Worm (Caenorhabditis elegans): ENCODE results near the gene trpl-5.
"Not testable (repeated sequence)": the region's sequence is repeated elsewhere in the genome, so short reads cannot be mapped to it uniquely, and the experiment has no call there.

trpl-5 gene

DNA sequence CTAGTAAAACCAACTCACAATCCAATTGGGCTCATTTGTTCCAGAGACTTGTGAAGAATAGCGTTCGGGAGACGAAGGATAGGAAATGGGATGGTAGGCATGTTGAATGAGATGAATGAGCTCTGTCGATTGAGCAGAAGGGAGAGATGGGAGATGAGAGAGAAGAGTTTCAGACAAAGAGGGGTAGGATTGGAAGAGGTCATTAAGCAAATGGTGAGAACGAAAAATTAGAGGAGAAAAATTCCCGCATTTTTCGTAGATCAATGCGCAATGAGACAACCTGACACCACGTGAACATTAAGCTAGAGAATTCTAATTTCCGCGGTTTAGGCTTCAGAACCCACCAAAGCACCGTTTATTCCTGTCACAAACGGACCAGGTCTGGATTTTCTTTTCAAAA, 26.4 kb downstream of the trpl-5 start, which contains the start of gene F07E5.13:
Gene F07E5.13, minus strand, starts transcription at position 101 of the 400 bp plus-strand sequence.
- no peak for TF ChIP-seq gmeb-1 (tag; optimal IDR thresholded peaks at IDR 0.05)
- TF ChIP-seq fos-1 (tag; optimal IDR thresholded peaks at IDR 0.05): no peak
- no peak for TF ChIP-seq crh-2 (tag; optimal IDR thresholded peaks at IDR 0.05)
- TF ChIP-seq unc-55 (GFP tag; optimal IDR thresholded peaks at IDR 0.05): no peak
- TF ChIP-seq ZK546.5 (tag; optimal IDR thresholded peaks at IDR 0.05): no peak
- no peak for TF ChIP-seq nhr-10 (tag; optimal IDR thresholded peaks at IDR 0.05)
- no peak for TF ChIP-seq nhr-12 (tag; optimal IDR thresholded peaks at IDR 0.05)
- TF ChIP-seq peb-1 (tag; optimal IDR thresholded peaks at IDR 0.05): no peak
- TF ChIP-seq snpc-4 (tag; optimal IDR thresholded peaks at IDR 0.05): no peak
- no peak for TF ChIP-seq F13H6.1 (tag; optimal IDR thresholded peaks at IDR 0.05)
- no peak for TF ChIP-seq unc-62 (GFP tag; optimal IDR thresholded peaks at IDR 0.05)
- TF ChIP-seq ama-1 (optimal IDR thresholded peaks at IDR 0.05): no peak
- TF ChIP-seq mbf-1 (tag; optimal IDR thresholded peaks at IDR 0.05): no peak
- no peak for TF ChIP-seq nhr-237 (tag; optimal IDR thresholded peaks at IDR 0.05)
- no peak for TF ChIP-seq lin-39 (tag; optimal IDR thresholded peaks at IDR 0.05)
- no peak for TF ChIP-seq ceh-82 (tag; optimal IDR thresholded peaks at IDR 0.05)
- no peak for TF ChIP-seq ztf-11 (tag; optimal IDR thresholded peaks at IDR 0.05)
- no peak for TF ChIP-seq ztf-4 (tag; optimal IDR thresholded peaks at IDR 0.05)
- TF ChIP-seq lin-11 (tag; optimal IDR thresholded peaks at IDR 0.05): no peak

DNA sequence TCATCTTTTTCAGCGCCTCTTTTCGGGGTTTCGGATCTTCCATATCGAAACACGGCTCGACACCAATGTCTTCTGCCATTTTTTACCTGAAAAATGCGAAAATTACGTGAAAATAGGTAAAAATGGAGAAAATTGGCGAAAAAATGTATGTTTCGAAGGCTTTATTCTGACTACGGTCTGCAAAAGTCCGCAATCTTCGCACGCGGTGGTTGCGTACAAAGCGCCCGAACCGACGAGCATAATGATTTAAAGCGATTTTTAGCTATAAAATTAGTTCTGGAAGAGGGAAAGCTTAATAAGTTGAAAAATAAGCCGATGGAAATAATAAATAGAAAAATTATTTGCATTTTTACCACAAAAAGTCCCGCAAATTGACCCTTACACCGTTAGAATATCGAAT, 31.5 kb downstream of the trpl-5 start, which contains the start of gene F07E5.5:
Gene F07E5.5, minus strand, starts transcription at position 86 of the 400 bp plus-strand sequence.
- peak; percentile 54 for TF ChIP-seq F13H6.1 (tag; optimal IDR thresholded peaks at IDR 0.05)
- no peak for TF ChIP-seq sem-4 (tag; optimal IDR thresholded peaks at IDR 0.05)
- TF ChIP-seq nhr-10 (tag; optimal IDR thresholded peaks at IDR 0.05): no peak
- no peak for TF ChIP-seq nhr-23 (tag; optimal IDR thresholded peaks at IDR 0.05)
- peak; percentile 91 to 97 for TF ChIP-seq lsy-2 (tag; optimal IDR thresholded peaks at IDR 0.05)
- peak; percentile 37 for TF ChIP-seq sma-3 (GFP tag; optimal IDR thresholded peaks at IDR 0.05)
- TF ChIP-seq lin-39 (tag; optimal IDR thresholded peaks at IDR 0.05): no peak
- TF ChIP-seq nhr-129 (tag; optimal IDR thresholded peaks at IDR 0.05): peak; percentile 12
- no peak for TF ChIP-seq Y55F3AM.14 (GFP tag; optimal IDR thresholded peaks at IDR 0.05)
- peak; percentile 73 for TF ChIP-seq lin-13 (GFP tag; optimal IDR thresholded peaks at IDR 0.05)
- no peak for TF ChIP-seq blmp-1 (tag; optimal IDR thresholded peaks at IDR 0.05; ENCODE audit: insufficient read depth)
- TF ChIP-seq elt-1 (tag; optimal IDR thresholded peaks at IDR 0.05): no peak
- no peak for TF ChIP-seq ceh-82 (tag; optimal IDR thresholded peaks at IDR 0.05)
- TF ChIP-seq egl-27 (tag; optimal IDR thresholded peaks at IDR 0.05): no peak
- peak; percentile 30 for TF ChIP-seq lin-11 (tag; optimal IDR thresholded peaks at IDR 0.05)
- TF ChIP-seq nhr-237 (tag; optimal IDR thresholded peaks at IDR 0.05): no peak
- TF ChIP-seq mdl-1 (tag; optimal IDR thresholded peaks at IDR 0.05): no peak
- no peak for TF ChIP-seq mbf-1 (tag; optimal IDR thresholded peaks at IDR 0.05)
- peak; percentile 68 for TF ChIP-seq unc-55 (GFP tag; optimal IDR thresholded peaks at IDR 0.05)
- no peak for TF ChIP-seq peb-1 (tag; optimal IDR thresholded peaks at IDR 0.05)
- TF ChIP-seq skn-1 (tag; optimal IDR thresholded peaks at IDR 0.05): no peak
- TF ChIP-seq mab-5 (tag; optimal IDR thresholded peaks at IDR 0.05): no peak
- TF ChIP-seq unc-39 (tag; optimal IDR thresholded peaks at IDR 0.05): no peak
- no peak for TF ChIP-seq ama-1 (optimal IDR thresholded peaks at IDR 0.05)
- TF ChIP-seq crh-2 (tag; optimal IDR thresholded peaks at IDR 0.05): peak; percentile 5
- TF ChIP-seq unc-62 (GFP tag; optimal IDR thresholded peaks at IDR 0.05): no peak
- no peak for TF ChIP-seq aly-2 (tag; optimal IDR thresholded peaks at IDR 0.05)
- peak; percentile 56 for TF ChIP-seq gmeb-1 (tag; optimal IDR thresholded peaks at IDR 0.05)
- TF ChIP-seq nhr-21 (tag; optimal IDR thresholded peaks at IDR 0.05): peak; percentile 15

DNA sequence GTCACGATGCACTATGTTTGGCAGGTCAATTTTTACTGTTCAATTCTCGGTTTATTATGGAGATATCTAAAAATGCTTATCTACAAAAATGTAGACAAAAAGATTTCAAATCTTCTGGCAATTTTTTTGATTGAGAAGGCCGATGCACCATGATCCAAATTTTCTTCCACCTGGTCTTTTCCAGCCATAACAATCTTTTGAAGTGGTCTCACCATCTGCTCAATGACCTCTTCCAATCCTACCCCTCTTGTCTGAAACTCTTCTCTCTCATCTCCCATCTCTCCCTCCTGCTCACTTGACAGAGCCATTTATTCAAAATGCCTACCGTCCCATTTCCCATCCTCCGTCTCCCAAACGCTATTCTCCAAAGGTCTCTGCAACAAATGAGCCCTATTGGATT, 39.1 kb downstream of the trpl-5 start, which contains the start of gene fbxb-35:
Gene fbxb-35, plus strand, starts transcription at position 301 of the 400 bp plus-strand sequence.
- TF ChIP-seq aly-2 (tag; optimal IDR thresholded peaks at IDR 0.05): no peak

DNA sequence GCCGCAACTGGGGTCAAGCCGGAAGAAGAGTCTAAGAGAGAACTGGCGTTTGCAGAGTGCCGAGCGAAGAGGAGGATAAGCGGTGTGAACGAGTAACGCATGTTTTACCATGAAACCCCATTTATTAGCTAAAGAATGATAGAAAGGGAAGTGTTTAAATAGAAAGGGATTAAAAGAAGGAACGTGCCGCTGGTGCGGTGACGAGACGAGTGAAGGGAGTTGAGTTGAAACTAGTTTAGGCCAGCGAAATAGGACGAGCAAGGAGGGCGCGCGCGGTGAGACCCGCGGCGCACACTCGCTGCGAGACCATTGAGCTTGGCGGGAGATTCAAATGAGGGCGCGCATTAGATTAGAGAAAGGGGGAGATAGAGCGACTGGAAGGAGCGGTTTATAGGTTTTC, 43.9 kb downstream of the trpl-5 start, which contains the start of gene math-1:
Gene math-1, minus strand, starts transcription at position 101 of the 400 bp plus-strand sequence.
- TF ChIP-seq nhr-6, nhr-77, nhr-21 (tag; optimal IDR thresholded peaks at IDR 0.05): not testable (repeated sequence)
